Worm (Caenorhabditis elegans) whole organism, L2 larva: ENCODE data around the gene sap-140.

ENCODE experiments used
- F13H6.1 ChIP-seq: sonication (generic microtip); optimal IDR thresholded peaks from 2 replicates; lab custom pipeline; 2016; ENCODE audit warnings: missing genetic modification characterization, missing compliant biosample characterization
- elt-3 ChIP-seq: sonication (generic microtip); optimal IDR thresholded peaks from 2 replicates; lab custom pipeline; 2017; ENCODE audit warnings: missing biosample characterization, missing genetic modification characterization
- mbf-1 ChIP-seq: sonication (generic microtip); optimal IDR thresholded peaks from 2 replicates; lab custom pipeline; 2017; ENCODE audit warnings: missing biosample characterization, missing genetic modification characterization
- nhr-237 ChIP-seq: fragments of 150-350 bp; optimal IDR thresholded peaks from 2 replicates; lab custom pipeline; 2014; ENCODE audit warnings: missing biosample characterization, missing genetic modification characterization
- snpc-4 ChIP-seq: fragments of 150-350 bp; optimal IDR thresholded peaks from 2 replicates; lab custom pipeline; 2014; ENCODE audit warnings: missing biosample characterization, missing genetic modification characterization
- unc-39 ChIP-seq: fragments of 150-350 bp; optimal IDR thresholded peaks from 2 replicates; lab custom pipeline; 2014; ENCODE audit warnings: missing biosample characterization, missing genetic modification characterization

ce11 chrIII:7508128-7508635 lies 8.6 kb downstream of the sap-140 start, which contains the start of gene cls-1:
- TF ChIP-seq elt-3, result no peak
- no peak for TF ChIP-seq nhr-237 (tag; lab: Kevin White, UChicago)
- TF ChIP-seq snpc-4 (tag; lab: Kevin White, UChicago), result no peak
- no peak for TF ChIP-seq unc-39 (tag; lab: Kevin White, UChicago)
- TF ChIP-seq mbf-1 (tag; lab: Kevin White, UChicago), result no peak
- no peak for TF ChIP-seq F13H6.1
